Fruit fly (Drosophila melanogaster) whole organism, embryonic: ENCODE results near the gene CG5968.
A peak's percentile ranks its signal among the peaks of the same experiment; 100 is the strongest.

Experiments used
- ATbp ChIP-seq: fragments of 200-800 bp; sonication (Bioruptor generic); optimal IDR thresholded peaks from 2 replicates; lab custom pipeline; 2017; ENCODE audit warnings: missing biosample characterization, mild to moderate bottlenecking, missing genetic modification characterization, missing genetic modification reagents
- Atf3 ChIP-seq: fragments of 200-800 bp; sonication (Bioruptor generic); optimal IDR thresholded peaks from 3 replicates; lab custom pipeline; 2016; ENCODE audit warnings: missing biosample characterization, missing genetic modification characterization
- BtbVII ChIP-seq: fragments of 200-800 bp; sonication (Bioruptor generic); optimal IDR thresholded peaks from 3 replicates; lab custom pipeline; 2017; ENCODE audit warnings: missing biosample characterization, mild to moderate bottlenecking, missing genetic modification characterization
- CG11085 ChIP-seq: fragments of 200-800 bp; sonication (Bioruptor generic); IDR thresholded peaks from 2 replicates; pipeline ENCODE4 v1.3.6; 2022; ENCODE audit warnings: missing biosample characterization, missing genetic modification characterization
- CG12769 ChIP-seq: fragments of 200-800 bp; sonication (Bioruptor generic); optimal IDR thresholded peaks from 2 replicates; lab custom pipeline; 2019; ENCODE audit warnings: missing biosample characterization, mild to moderate bottlenecking, missing genetic modification characterization, moderate library complexity
- CG13424 ChIP-seq: fragments of 200-800 bp; sonication (Bioruptor generic); optimal IDR thresholded peaks from 2 replicates; lab custom pipeline; 2019; ENCODE audit warnings: missing biosample characterization, mild to moderate bottlenecking, missing genetic modification characterization, moderate library complexity
- CG14050 ChIP-seq: fragments of 200-800 bp; sonication (Bioruptor generic); IDR thresholded peaks from 3 replicates; pipeline ENCODE4 v1.3.6; 2022; ENCODE audit warnings: missing biosample characterization, missing genetic modification characterization
- CG15073 ChIP-seq: fragments of 200-800 bp; sonication (Bioruptor generic); optimal IDR thresholded peaks from 2 replicates; lab custom pipeline; 2016; ENCODE audit warnings: missing biosample characterization, missing genetic modification characterization
- CG17359 ChIP-seq: fragments of 200-800 bp; sonication (Bioruptor generic); optimal IDR thresholded peaks from 3 replicates; lab custom pipeline; 2018; ENCODE audit warnings: missing biosample characterization, mild to moderate bottlenecking, missing genetic modification characterization, moderate library complexity
- CG18619 ChIP-seq: fragments of 200-800 bp; sonication (Bioruptor generic); optimal IDR thresholded peaks from 3 replicates; lab custom pipeline; 2017; ENCODE audit warnings: missing biosample characterization, mild to moderate bottlenecking, missing genetic modification characterization
- CG33213 ChIP-seq: fragments of 200-800 bp; sonication (Bioruptor generic); optimal IDR thresholded peaks from 3 replicates; lab custom pipeline; 2016; ENCODE audit warnings: missing biosample characterization, missing genetic modification characterization
- CG34376 ChIP-seq: fragments of 200-800 bp; sonication (Bioruptor generic); optimal IDR thresholded peaks from 2 replicates; lab custom pipeline; 2018; ENCODE audit warnings: missing biosample characterization, mild to moderate bottlenecking, missing genetic modification characterization
- CG4404 ChIP-seq: fragments of 200-800 bp; sonication (Bioruptor generic); IDR thresholded peaks from 2 replicates; pipeline ENCODE4 v1.3.6; 2022; ENCODE audit warnings: missing biosample characterization, missing genetic modification characterization
- CG4820 ChIP-seq: fragments of 200-800 bp; sonication (Bioruptor generic); optimal IDR thresholded peaks from 3 replicates; lab custom pipeline; 2016; ENCODE audit warnings: missing biosample characterization, missing genetic modification characterization
- CG5953 ChIP-seq: fragments of 200-800 bp; sonication (Bioruptor generic); IDR thresholded peaks from 2 replicates; pipeline ENCODE4 v1.3.6; 2022; ENCODE audit warnings: missing biosample characterization, missing genetic modification characterization
- CG6765 ChIP-seq: fragments of 200-800 bp; sonication (Bioruptor generic); optimal IDR thresholded peaks from 3 replicates; lab custom pipeline; 2017; ENCODE audit warnings: missing biosample characterization, mild to moderate bottlenecking, missing genetic modification characterization
- CG6791 ChIP-seq: fragments of 200-800 bp; sonication (Bioruptor generic); IDR thresholded peaks from 3 replicates; pipeline ENCODE4 v1.3.6; 2022; ENCODE audit warnings: missing biosample characterization, missing genetic modification characterization; ENCODE audit not compliant: partially characterized antibody
- CG7556 ChIP-seq: fragments of 200-800 bp; sonication (Bioruptor generic); optimal IDR thresholded peaks from 2 replicates; lab custom pipeline; 2017; ENCODE audit warnings: missing biosample characterization, mild to moderate bottlenecking, missing genetic modification characterization
- CG8290 ChIP-seq, 3 experiments: fragments of 200-800 bp; sonication (Bioruptor generic); optimal IDR thresholded peaks; 2 replicates each; lab custom pipeline; 2016 to 2019; ENCODE audit warnings: missing biosample characterization in 3 of 3, missing genetic modification characterization in 3 of 3, mild to moderate bottlenecking in 2 of 3, moderate library complexity in 1 of 3
- Deaf1 ChIP-seq: fragments of 200-800 bp; optimal IDR thresholded peaks from 3 replicates; lab custom pipeline; 2019; ENCODE audit warnings: missing biosample characterization, mild to moderate bottlenecking, missing genetic modification characterization, moderate library complexity
- Dll ChIP-seq: fragments of 200-800 bp; sonication (Bioruptor generic); IDR thresholded peaks from 4 replicates; pipeline ENCODE4 v1.3.6; 2022; ENCODE audit warnings: missing biosample characterization, missing genetic modification characterization; ENCODE audit not compliant: partially characterized antibody
- Max ChIP-seq: fragments of 200-800 bp; sonication (Bioruptor generic); optimal IDR thresholded peaks from 2 replicates; lab custom pipeline; 2016; ENCODE audit warnings: missing biosample characterization, mild to moderate bottlenecking, missing genetic modification characterization
- Nf-YC ChIP-seq: fragments of 200-800 bp; optimal IDR thresholded peaks from 3 replicates; lab custom pipeline; 2019; ENCODE audit warnings: missing biosample characterization, mild to moderate bottlenecking, missing genetic modification characterization, moderate library complexity
- Opbp ChIP-seq: fragments of 200-800 bp; sonication (Bioruptor generic); IDR thresholded peaks from 3 replicates; pipeline ENCODE4 v1.3.6; 2022; ENCODE audit warnings: missing biosample characterization, missing genetic modification characterization; ENCODE audit not compliant: partially characterized antibody
- Rx ChIP-seq: fragments of 200-800 bp; sonication (Bioruptor generic); IDR thresholded peaks from 2 replicates; pipeline ENCODE4 v1.3.6; 2022; ENCODE audit warnings: missing biosample characterization, missing genetic modification characterization
- Sin3A ChIP-seq: fragments of >200 bp; optimal IDR thresholded peaks from 2 replicates; lab custom pipeline; 2018
- Six4 ChIP-seq: fragments of 200-800 bp; sonication (Bioruptor generic); optimal IDR thresholded peaks from 2 replicates; lab custom pipeline; 2016; ENCODE audit warnings: missing biosample characterization, missing genetic modification characterization
- ap ChIP-seq: fragments of 200-800 bp; sonication (Bioruptor generic); IDR thresholded peaks from 2 replicates; pipeline ENCODE4 v1.3.6; 2022; ENCODE audit warnings: missing biosample characterization, missing genetic modification characterization
- bsh ChIP-seq, 2 experiments: fragments of 200-800 bp; sonication (Bioruptor generic); optimal IDR thresholded peaks; 2 replicates each; lab custom pipeline; 2017 to 2018; ENCODE audit warnings: mild to moderate bottlenecking in 2 of 2, missing biosample characterization in 2 of 2, missing genetic modification characterization in 2 of 2, moderate library complexity in 1 of 2
- cato ChIP-seq: fragments of 200-800 bp; sonication (Bioruptor generic); optimal IDR thresholded peaks from 2 replicates; lab custom pipeline; 2016; ENCODE audit warnings: missing biosample characterization, missing genetic modification characterization, borderline replicate concordance
- caup ChIP-seq: fragments of 200-800 bp; sonication (Bioruptor generic); optimal IDR thresholded peaks from 3 replicates; lab custom pipeline; 2017; ENCODE audit warnings: missing biosample characterization, mild to moderate bottlenecking, missing genetic modification characterization, moderate library complexity; ENCODE audit not compliant: severe bottlenecking
- chm ChIP-seq: fragments of 200-800 bp; sonication (Bioruptor generic); IDR thresholded peaks from 2 replicates; pipeline ENCODE4 v1.3.6; 2022; ENCODE audit warnings: missing biosample characterization, missing genetic modification characterization
- croc ChIP-seq: fragments of 200-800 bp; sonication (Bioruptor generic); conservative IDR thresholded peaks from 3 replicates; pipeline ENCODE4 v1.3.6; 2022; ENCODE audit warnings: missing biosample characterization, missing genetic modification characterization
- eyg ChIP-seq: fragments of 200-800 bp; sonication (Bioruptor generic); optimal IDR thresholded peaks from 3 replicates; lab custom pipeline; 2016; ENCODE audit warnings: missing biosample characterization, missing genetic modification characterization
- fd102C ChIP-seq: fragments of 200-800 bp; sonication (Bioruptor generic); optimal IDR thresholded peaks from 2 replicates; lab custom pipeline; 2018; ENCODE audit warnings: missing biosample characterization, mild to moderate bottlenecking, missing genetic modification characterization, moderate library complexity
- gcm ChIP-seq: fragments of 200-800 bp; sonication (Bioruptor generic); optimal IDR thresholded peaks from 2 replicates; lab custom pipeline; 2019; ENCODE audit warnings: missing biosample characterization, mild to moderate bottlenecking, missing genetic modification characterization, moderate library complexity
- h ChIP-seq: fragments of >200 bp; optimal IDR thresholded peaks from 2 replicates; lab custom pipeline; 2017
- ham ChIP-seq: fragments of 200-800 bp; sonication (Bioruptor generic); IDR thresholded peaks from 2 replicates; pipeline ENCODE4 v1.3.6; 2022; ENCODE audit warnings: missing biosample characterization, missing genetic modification characterization
- kah ChIP-seq: fragments of 200-800 bp; sonication (Bioruptor generic); optimal IDR thresholded peaks from 2 replicates; lab custom pipeline; 2018; ENCODE audit warnings: missing biosample characterization, mild to moderate bottlenecking, missing genetic modification characterization
- kay ChIP-seq: fragments of 200-800 bp; sonication (Bioruptor generic); optimal IDR thresholded peaks from 2 replicates; lab custom pipeline; 2016; ENCODE audit warnings: missing biosample characterization, missing genetic modification characterization
- klu ChIP-seq: fragments of 200-800 bp; sonication (Bioruptor generic); IDR thresholded peaks from 2 replicates; pipeline ENCODE4 v1.3.6; 2022; ENCODE audit warnings: missing biosample characterization, missing genetic modification characterization
- lab ChIP-seq: fragments of 200-800 bp; sonication (Bioruptor generic); optimal IDR thresholded peaks from 3 replicates; lab custom pipeline; 2017; ENCODE audit warnings: missing biosample characterization, missing genetic modification characterization, mild to moderate bottlenecking, moderate library complexity, missing genetic modification reagents
- onecut ChIP-seq: fragments of 200-800 bp; sonication (Bioruptor generic); IDR thresholded peaks from 2 replicates; pipeline ENCODE4 v1.3.6; 2022; ENCODE audit warnings: missing biosample characterization, missing genetic modification characterization
- sr ChIP-seq: fragments of 200-800 bp; sonication (Bioruptor generic); IDR thresholded peaks from 3 replicates; pipeline ENCODE4 v1.3.6; 2022; ENCODE audit warnings: missing biosample characterization, missing genetic modification characterization
- tin ChIP-seq: fragments of 200-800 bp; sonication (Bioruptor generic); optimal IDR thresholded peaks from 3 replicates; lab custom pipeline; 2016; ENCODE audit warnings: missing biosample characterization, missing genetic modification characterization
- tll ChIP-seq, 2 experiments: fragments of 200-800 bp in 1 of 2; fragments of >200 bp in 1 of 2; sonication (Bioruptor generic) in 1 of 2; optimal IDR thresholded peaks; 2 replicates each; lab custom pipeline; 2017 to 2019; ENCODE audit warnings: missing biosample characterization in 2 of 2, missing genetic modification characterization in 2 of 2, mild to moderate bottlenecking in 1 of 2, moderate library complexity in 1 of 2
- tx ChIP-seq: fragments of 200-800 bp; sonication (Bioruptor generic); optimal IDR thresholded peaks from 2 replicates; lab custom pipeline; 2016; ENCODE audit warnings: missing biosample characterization, missing genetic modification characterization
- vnd ChIP-seq: fragments of 200-800 bp; sonication (Bioruptor generic); IDR thresholded peaks from 3 replicates; pipeline ENCODE4 v1.3.6; 2022; ENCODE audit warnings: missing biosample characterization, missing genetic modification characterization; ENCODE audit not compliant: partially characterized antibody
- wdn ChIP-seq: fragments of 200-800 bp; sonication (Bioruptor generic); IDR thresholded peaks from 2 replicates; pipeline ENCODE4 v1.3.6; 2022; ENCODE audit warnings: missing biosample characterization, missing genetic modification characterization

CG5968 gene

dm6 chr2L:16542997-16543593 lies 6.7 kb downstream of the CG5968 start (continued):
- peak; percentile 85 for TF ChIP-seq CG17359 (tag; lab: Kevin White, UChicago)
- no peak for TF ChIP-seq ham (GFP tag; lab: Robert Waterston, UW)
- peak; percentile 22 for TF ChIP-seq tin
- peak; percentile 89 for TF ChIP-seq CG18619 (GFP tag; lab: Kevin White, UChicago)
- TF ChIP-seq CG4404 (GFP tag; lab: Robert Waterston, UW) = no peak
- peak; percentile 59 for TF ChIP-seq CG8290 (GFP tag; optimal IDR thresholded peaks at IDR 0.05; lab: Kevin White, UChicago)
- TF ChIP-seq CG8290 (tag; optimal IDR thresholded peaks at IDR 0.05; lab: Kevin White, UChicago) = peak; percentile 32 to 92
- TF ChIP-seq lab (GFP tag; lab: Kevin White, UChicago) = peak; percentile 96
- TF ChIP-seq CG5953 = no peak
- peak; percentile 45; the same call in 2 of the 3 replicates for TF ChIP-seq CG14050 (GFP tag; lab: Robert Waterston, UW)
- TF ChIP-seq CG6791 (GFP tag; lab: Robert Waterston, UW) = no peak
- TF ChIP-seq onecut = no peak
- 0 out of 2 replicates have a peak, but pooled peaks have one; percentile 11 for TF ChIP-seq CG11085 (GFP tag; lab: Robert Waterston, UW)
- TF ChIP-seq tll (GFP tag; optimal IDR thresholded peaks at IDR 0.05; lab: Kevin White, UChicago) = no peak
- TF ChIP-seq tx = no peak
- TF ChIP-seq vnd (GFP tag; lab: Robert Waterston, UW) = no peak
- peak; percentile 54 for TF ChIP-seq Six4
- TF ChIP-seq Nf-YC (tag; lab: Kevin White, UChicago) = peak; percentile 56
- peak; percentile 62 for TF ChIP-seq CG7556 (GFP tag; lab: Kevin White, UChicago)
- TF ChIP-seq eyg (GFP tag; lab: Kevin White, UChicago) = peak; percentile 52
- TF ChIP-seq Atf3 (GFP tag; lab: Kevin White, UChicago) = peak; percentile 59
- TF ChIP-seq Rx (GFP tag; lab: Robert Waterston, UW) = peak; percentile 58; the same call in 1 of the 2 replicates
- TF ChIP-seq caup (GFP tag; lab: Kevin White, UChicago) = peak; percentile 88
- TF ChIP-seq fd102C (GFP tag; lab: Kevin White, UChicago) = peak; percentile 43
- peak; percentile 91 for TF ChIP-seq ATbp
- peak; percentile 60 for TF ChIP-seq CG13424
- TF ChIP-seq CG4820 (GFP tag; lab: Kevin White, UChicago) = no peak
- TF ChIP-seq CG34376 = peak; percentile 92
- no peak for TF ChIP-seq h (lab: Kevin White, UChicago)
- peak; percentile 95 for TF ChIP-seq CG6765
- TF ChIP-seq CG33213 (GFP tag; lab: Kevin White, UChicago) = no peak
- TF ChIP-seq klu (GFP tag; lab: Robert Waterston, UW) = no peak
- TF ChIP-seq kah (GFP tag; lab: Kevin White, UChicago) = peak; percentile 56
- no peak for TF ChIP-seq Opbp (GFP tag; lab: Robert Waterston, UW)
- peak in 1 of 2 experiments; percentile 82 for TF ChIP-seq bsh (GFP tag; optimal IDR thresholded peaks at IDR 0.05; lab: Kevin White, UChicago)
- peak; percentile 68; the same call in 2 of the 3 replicates for TF ChIP-seq sr
- no peak for TF ChIP-seq CG15073 (GFP tag; lab: Kevin White, UChicago)
- TF ChIP-seq Sin3A = no peak
- TF ChIP-seq BtbVII (GFP tag; lab: Kevin White, UChicago) = peak; percentile 90
- 0 out of 2 replicates have a peak, but pooled peaks have one; percentile 34 for TF ChIP-seq ap (GFP tag; lab: Robert Waterston, UW)
- peak; percentile 86 for TF ChIP-seq gcm (GFP tag; lab: Kevin White, UChicago)
- no peak for TF ChIP-seq Max (GFP tag; lab: Kevin White, UChicago)
- no peak; the same call in 1 of the 2 replicates for TF ChIP-seq chm (GFP tag; lab: Robert Waterston, UW)
- TF ChIP-seq Dll = no peak
- peak; percentile 84 for TF ChIP-seq CG12769 (tag; lab: Kevin White, UChicago)
- peak; percentile 32; the same call in 1 of the 2 replicates for TF ChIP-seq wdn (GFP tag; lab: Robert Waterston, UW)
- TF ChIP-seq Deaf1 (tag; lab: Kevin White, UChicago) = peak; percentile 36
- TF ChIP-seq kay = no peak
- TF ChIP-seq cato (GFP tag; lab: Kevin White, UChicago) = peak; percentile 61
- no peak for TF ChIP-seq croc
